Worm (Caenorhabditis elegans): ENCODE data around the gene ugt-17.

Gene ugt-17

ce11 chrV:10054872-10055271, 49.9 kb downstream of the ugt-17 start, which contains the start of gene yif-1:
Gene yif-1, minus strand, starts transcription at chrV:10054913.
- TF ChIP-seq dmd-4 (tag; optimal IDR thresholded peaks at IDR 0.05; ENCODE audit: borderline replicate concordance) = no peak
- peak; percentile 70 for TF ChIP-seq unc-42 (tag; optimal IDR thresholded peaks at IDR 0.05)
- TF ChIP-seq ama-1 (optimal IDR thresholded peaks at IDR 0.05) = no peak
- TF ChIP-seq zip-5 (tag; optimal IDR thresholded peaks at IDR 0.05) = no peak
- no peak for TF ChIP-seq lim-6 (tag; optimal IDR thresholded peaks at IDR 0.05)
- no peak for TF ChIP-seq elt-4 (tag; optimal IDR thresholded peaks at IDR 0.05)
- no peak for TF ChIP-seq npax-4 (tag; optimal IDR thresholded peaks at IDR 0.05)
- TF ChIP-seq dve-1 (tag; optimal IDR thresholded peaks at IDR 0.05) = no peak
- peak; percentile 36 for TF ChIP-seq ceh-30 (tag; optimal IDR thresholded peaks at IDR 0.05)
- TF ChIP-seq sox-4 (tag; optimal IDR thresholded peaks at IDR 0.05) = no peak
- no peak for TF ChIP-seq F13H6.1 (tag; optimal IDR thresholded peaks at IDR 0.05)
- TF ChIP-seq sdc-2 (tag; optimal IDR thresholded peaks at IDR 0.05) = no peak
- TF ChIP-seq pros-1 (tag; optimal IDR thresholded peaks at IDR 0.05) = no peak
- no peak for TF ChIP-seq ets-4 (tag; optimal IDR thresholded peaks at IDR 0.05)
- no peak for TF ChIP-seq ceh-22 (tag; optimal IDR thresholded peaks at IDR 0.05)
- TF ChIP-seq T23F11.4 (GFP tag; optimal IDR thresholded peaks at IDR 0.05) = no peak
- no peak for TF ChIP-seq nhr-11 (tag; optimal IDR thresholded peaks at IDR 0.05)
